Worm (Caenorhabditis elegans): Measurements from ENCODE around the gene C29F9.9.

- TF ChIP-seq F49E8.2 (tag; optimal IDR thresholded peaks at IDR 0.05; ENCODE audit: borderline replicate concordance) (no peak), snpc-4 (tag; optimal IDR thresholded peaks at IDR 0.05) (no peak), mdl-1 (tag; optimal IDR thresholded peaks at IDR 0.05) (no peak), nhr-11 (tag; optimal IDR thresholded peaks at IDR 0.05) (no peak), unc-39 (tag; optimal IDR thresholded peaks at IDR 0.05) (no peak), madf-9 (GFP tag; conservative IDR thresholded peaks at IDR 0.05) (no peak), daf-8 (GFP tag; IDR thresholded peaks at IDR 0.05) (no peak)
Measured at ce11 chrIII:114603-115002, 15.9 kb upstream of the C29F9.9 start, which contains the start of gene C29F9.6.

All from whole organism, L4 larva.